Fruit fly (Drosophila melanogaster) whole organism, wandering third instar larva: Measurements from ENCODE around the gene Pos.

Source experiments
- Abd-B ChIP-seq: fragments of >200 bp; optimal IDR thresholded peaks from 2 replicates; lab custom pipeline; 2017; ENCODE audit warnings: missing biosample characterization, missing genetic modification characterization
- CrebA ChIP-seq: fragments of 200-800 bp; sonication (Bioruptor generic); optimal IDR thresholded peaks from 2 replicates; lab custom pipeline; 2016; ENCODE audit warnings: missing biosample characterization, mild to moderate bottlenecking, missing genetic modification characterization, borderline replicate concordance
- Dif ChIP-seq: fragments of 200-275, 200-300 bp; sonication (Bioruptor generic); optimal IDR thresholded peaks from 2 replicates; lab custom pipeline; 2018; ENCODE audit warnings: missing biosample characterization, missing genetic modification characterization; ENCODE audit not compliant: partially characterized antibody
- Hr78 ChIP-seq: fragments of >200 bp; optimal IDR thresholded peaks from 2 replicates; lab custom pipeline; 2017; ENCODE audit warnings: missing biosample characterization, missing genetic modification characterization
- Jra ChIP-seq: sonication (Bioruptor generic); optimal IDR thresholded peaks from 2 replicates; lab custom pipeline; 2016; ENCODE audit warnings: missing biosample characterization, missing genetic modification characterization
- OdsH ChIP-seq: fragments of 200-800 bp; sonication (Bioruptor generic); optimal IDR thresholded peaks from 2 replicates; lab custom pipeline; 2016; ENCODE audit warnings: missing biosample characterization, mild to moderate bottlenecking, missing genetic modification characterization
- Rel ChIP-seq, 2 experiments: fragments of 200-800 bp; sonication (Bioruptor generic) in 1 of 2; optimal IDR thresholded peaks; 2 replicates in 1 of 2; 3 replicates in 1 of 2; lab custom pipeline; 2016 to 2019; ENCODE audit warnings: mild to moderate bottlenecking in 2 of 2, missing biosample characterization in 2 of 2, missing genetic modification characterization in 2 of 2, moderate library complexity in 1 of 2
- brk ChIP-seq: fragments of 200-800 bp; sonication (Bioruptor generic); optimal IDR thresholded peaks from 2 replicates; lab custom pipeline; 2016; ENCODE audit warnings: missing biosample characterization, mild to moderate bottlenecking, missing genetic modification characterization
- h ChIP-seq: fragments of 200-800 bp; sonication (Bioruptor generic); optimal IDR thresholded peaks from 3 replicates; lab custom pipeline; 2016; ENCODE audit warnings: missing biosample characterization, mild to moderate bottlenecking, missing genetic modification characterization
- psq ChIP-seq: fragments of 200-800 bp; sonication (Bioruptor generic); optimal IDR thresholded peaks from 3 replicates; lab custom pipeline; 2017; ENCODE audit warnings: missing biosample characterization, mild to moderate bottlenecking, missing genetic modification characterization, moderate library complexity
- rgr ChIP-seq: fragments of 200-800 bp; sonication (Bioruptor generic); optimal IDR thresholded peaks from 3 replicates; lab custom pipeline; 2016; ENCODE audit warnings: missing biosample characterization, mild to moderate bottlenecking, missing genetic modification characterization
- usp ChIP-seq: fragments of >200 bp; optimal IDR thresholded peaks from 2 replicates; lab custom pipeline; 2017; ENCODE audit warnings: missing biosample characterization, missing genetic modification characterization
- woc ChIP-seq: sonication (Bioruptor generic); optimal IDR thresholded peaks from 2 replicates; lab custom pipeline; 2016; ENCODE audit warnings: missing biosample characterization, mild to moderate bottlenecking, missing genetic modification characterization

- no peak for TF ChIP-seq CrebA (GFP tag; lab: Kevin White, UChicago)
- no peak for TF ChIP-seq psq
- TF ChIP-seq Jra, result no peak
- TF ChIP-seq usp, result no peak
- no peak for TF ChIP-seq woc (GFP tag; lab: Kevin White, UChicago)
- no peak for TF ChIP-seq OdsH (GFP tag; lab: Kevin White, UChicago)
- TF ChIP-seq Hr78 (GFP tag; lab: Kevin White, UChicago), result no peak
- TF ChIP-seq brk (GFP tag; lab: Kevin White, UChicago), result no peak
- no peak for TF ChIP-seq Abd-B (GFP tag; lab: Kevin White, UChicago)
- no peak for TF ChIP-seq h
- no peak for TF ChIP-seq Rel (GFP tag; optimal IDR thresholded peaks at IDR 0.05; lab: Kevin White, UChicago)
- TF ChIP-seq Rel (tag; optimal IDR thresholded peaks at IDR 0.05; lab: Kevin White, UChicago), result no peak
- TF ChIP-seq rgr (GFP tag; lab: Kevin White, UChicago), result no peak
- TF ChIP-seq Dif (GFP tag; lab: Kevin White, UChicago), result no peak
These were observed 31.8 kb upstream of the Pos start for dm6 chr3R:32006330-32006729.
